Worm (Caenorhabditis elegans) whole organism, young adult: Measurements from ENCODE around the gene C13A10.1.

Experiments
- B0019.2 ChIP-seq: fragments of 200-800 bp; sonication (Bioruptor generic); conservative IDR thresholded peaks from 2 replicates; pipeline ENCODE4 v1.3.6; 2022; ENCODE audit warnings: missing genetic modification reagents, missing genetic modification characterization, missing compliant biosample characterization
- B0336.3 ChIP-seq: fragments of 200-800 bp; sonication (Bioruptor generic); IDR thresholded peaks from 2 replicates; pipeline ENCODE4 v1.3.6; 2022; ENCODE audit warnings: missing genetic modification characterization, missing compliant biosample characterization
- C06A6.2 ChIP-seq: fragments of 200-800 bp; sonication (Bioruptor generic); conservative IDR thresholded peaks from 2 replicates; pipeline ENCODE4 v1.3.6; 2022; ENCODE audit warnings: missing genetic modification characterization, missing compliant biosample characterization
- D2030.7 ChIP-seq: fragments of 200-800 bp; sonication (Bioruptor generic); IDR thresholded peaks from 2 replicates; pipeline ENCODE4 v1.3.6; 2022; ENCODE audit warnings: missing genetic modification reagents, missing genetic modification characterization, missing compliant biosample characterization
- F22D6.2 ChIP-seq: sonication (generic microtip); optimal IDR thresholded peaks from 2 replicates; lab custom pipeline; 2016; ENCODE audit warnings: mild to moderate bottlenecking, missing genetic modification characterization, missing compliant biosample characterization
- F37B4.10 ChIP-seq: fragments of 200-800 bp; sonication (Bioruptor generic); IDR thresholded peaks from 2 replicates; pipeline ENCODE4 v1.3.6; 2022; ENCODE audit warnings: missing genetic modification characterization, missing compliant biosample characterization
- F57C9.4 ChIP-seq: sonication (generic microtip); optimal IDR thresholded peaks from 2 replicates; lab custom pipeline; 2017; ENCODE audit warnings: mild to moderate bottlenecking, missing genetic modification characterization, missing compliant biosample characterization
- Y79H2A.3 ChIP-seq: fragments of 200-800 bp; sonication (Bioruptor generic); conservative IDR thresholded peaks from 2 replicates; pipeline ENCODE4 v1.3.6; 2022; ENCODE audit warnings: missing genetic modification reagents, missing genetic modification characterization, missing compliant biosample characterization
- ZK185.1 ChIP-seq: sonication (generic microtip); optimal IDR thresholded peaks from 2 replicates; lab custom pipeline; 2016; ENCODE audit warnings: mild to moderate bottlenecking, missing genetic modification characterization, missing compliant biosample characterization; ENCODE audit not compliant: poor library complexity, severe bottlenecking
- akir-1 ChIP-seq: fragments of 200-800 bp; sonication (Bioruptor generic); optimal IDR thresholded peaks from 2 replicates; lab custom pipeline; 2018; ENCODE audit warnings: mild to moderate bottlenecking, missing genetic modification characterization, moderate library complexity, missing compliant biosample characterization
- athp-1 ChIP-seq: sonication (generic microtip); optimal IDR thresholded peaks from 2 replicates; lab custom pipeline; 2017; ENCODE audit warnings: mild to moderate bottlenecking, missing genetic modification characterization, missing compliant biosample characterization
- bed-1 ChIP-seq: fragments of 200-800 bp; sonication (Bioruptor generic); IDR thresholded peaks from 2 replicates; pipeline ENCODE4 v1.3.6; 2022; ENCODE audit warnings: missing genetic modification reagents, missing genetic modification characterization, missing compliant biosample characterization
- bed-2 ChIP-seq: fragments of 200-800 bp; sonication (Bioruptor generic); IDR thresholded peaks from 2 replicates; pipeline ENCODE4 v1.3.6; 2022; ENCODE audit warnings: missing genetic modification reagents, missing genetic modification characterization, missing compliant biosample characterization
- ceh-27 ChIP-seq: fragments of 200-800 bp; sonication (Bioruptor generic); optimal IDR thresholded peaks from 2 replicates; lab custom pipeline; 2018; ENCODE audit warnings: mild to moderate bottlenecking, missing genetic modification characterization, moderate library complexity, missing compliant biosample characterization
- ceh-40 ChIP-seq: fragments of 200-800 bp; sonication (Bioruptor generic); IDR thresholded peaks from 2 replicates; pipeline ENCODE4 v1.3.6; 2022; ENCODE audit warnings: missing genetic modification characterization, missing compliant biosample characterization
- ceh-58 ChIP-seq: fragments of 200-800 bp; sonication (Bioruptor generic); IDR thresholded peaks from 2 replicates; pipeline ENCODE4 v1.3.6; 2022; ENCODE audit warnings: missing genetic modification characterization, missing compliant biosample characterization
- ceh-79 ChIP-seq: sonication (generic microtip); optimal IDR thresholded peaks from 2 replicates; lab custom pipeline; 2017; ENCODE audit warnings: mild to moderate bottlenecking, missing genetic modification characterization, missing compliant biosample characterization
- dox-1 ChIP-seq: fragments of 200-800 bp; sonication (Bioruptor generic); IDR thresholded peaks from 2 replicates; pipeline ENCODE4 v1.3.6; 2022; ENCODE audit warnings: missing genetic modification reagents, missing genetic modification characterization, missing compliant biosample characterization
- hlh-12 ChIP-seq: sonication (generic microtip); optimal IDR thresholded peaks from 2 replicates; lab custom pipeline; 2016; ENCODE audit warnings: missing genetic modification characterization, missing compliant biosample characterization
- hmg-1.2 ChIP-seq: fragments of 200-800 bp; sonication (Bioruptor generic); IDR thresholded peaks from 2 replicates; pipeline ENCODE4 v1.3.6; 2022; ENCODE audit warnings: missing genetic modification reagents, missing genetic modification characterization, missing compliant biosample characterization
- hrde-1 ChIP-seq: sonication (generic microtip); optimal IDR thresholded peaks from 2 replicates; lab custom pipeline; 2016; ENCODE audit warnings: missing genetic modification characterization, mild to moderate bottlenecking, missing compliant biosample characterization, moderate library complexity, missing genotype, missing genetic modification reagents, borderline replicate concordance
- let-526 ChIP-seq: fragments of 200-800 bp; sonication (Bioruptor generic); IDR thresholded peaks from 2 replicates; pipeline ENCODE4 v1.3.6; 2022; ENCODE audit warnings: missing genetic modification reagents, missing genetic modification characterization, missing compliant biosample characterization
- let-607 ChIP-seq, 2 experiments: fragments of 200-800 bp in 1 of 2; sonication (Bioruptor generic) in 1 of 2; sonication (generic microtip) in 1 of 2; optimal IDR thresholded peaks; 2 replicates each; lab custom pipeline; 2016 to 2018; ENCODE audit warnings: mild to moderate bottlenecking in 2 of 2, missing compliant biosample characterization in 2 of 2, missing genetic modification characterization in 2 of 2, moderate library complexity in 2 of 2, missing genotype in 1 of 2
- mcd-1 ChIP-seq: fragments of 200-800 bp; sonication (Bioruptor generic); IDR thresholded peaks from 2 replicates; pipeline ENCODE4 v1.3.6; 2022; ENCODE audit warnings: missing genetic modification reagents, missing genetic modification characterization, missing compliant biosample characterization
- mel-28 ChIP-seq: sonication (generic microtip); optimal IDR thresholded peaks from 2 replicates; lab custom pipeline; 2016; ENCODE audit warnings: borderline replicate concordance, mild to moderate bottlenecking, missing genetic modification characterization, missing compliant biosample characterization
- mxl-1 ChIP-seq: sonication (generic microtip); optimal IDR thresholded peaks from 2 replicates; lab custom pipeline; 2016; ENCODE audit warnings: missing genetic modification characterization, missing compliant biosample characterization
- nfya-2 ChIP-seq: fragments of 200-800 bp; sonication (Bioruptor generic); IDR thresholded peaks from 2 replicates; pipeline ENCODE4 v1.3.6; 2022; ENCODE audit warnings: missing genetic modification reagents, missing genetic modification characterization, missing compliant biosample characterization
- nhr-90 ChIP-seq: sonication (generic microtip); optimal IDR thresholded peaks from 2 replicates; lab custom pipeline; 2016; ENCODE audit warnings: missing genotype, mild to moderate bottlenecking, missing genetic modification characterization, missing compliant biosample characterization
- pha-4 ChIP-seq: fragments of 150-350 bp; sonication (generic microtip); optimal IDR thresholded peaks from 2 replicates; lab custom pipeline; 2014; ENCODE audit warnings: missing biosample characterization, missing genetic modification reagents, missing genetic modification characterization
- repo-1 ChIP-seq: sonication (generic microtip); optimal IDR thresholded peaks from 2 replicates; lab custom pipeline; 2017; ENCODE audit warnings: mild to moderate bottlenecking, missing genetic modification characterization, missing compliant biosample characterization
- sdz-38 ChIP-seq: sonication (generic microtip); optimal IDR thresholded peaks from 2 replicates; lab custom pipeline; 2016; ENCODE audit warnings: missing genotype, missing genetic modification characterization, missing compliant biosample characterization
- snpc-1.1 ChIP-seq: sonication (generic microtip); optimal IDR thresholded peaks from 2 replicates; lab custom pipeline; 2017; ENCODE audit warnings: missing genetic modification characterization, mild to moderate bottlenecking, missing compliant biosample characterization, antibody characterized with exemption, moderate library complexity, missing genotype, missing genetic modification reagents; ENCODE audit not compliant: insufficient read depth
- snpc-3.4 ChIP-seq: sonication (generic microtip); optimal IDR thresholded peaks from 2 replicates; lab custom pipeline; 2017; ENCODE audit warnings: missing genetic modification characterization, mild to moderate bottlenecking, missing compliant biosample characterization, antibody characterized with exemption, moderate library complexity, missing genotype, missing genetic modification reagents
- tbp1 ChIP-seq: fragments of 200-800 bp; sonication (Bioruptor generic); optimal IDR thresholded peaks from 2 replicates; lab custom pipeline; 2018; ENCODE audit warnings: mild to moderate bottlenecking, missing genetic modification characterization, missing compliant biosample characterization
- tlf-1 ChIP-seq: fragments of 200-800 bp; sonication (Bioruptor generic); optimal IDR thresholded peaks from 2 replicates; lab custom pipeline; 2018; ENCODE audit warnings: mild to moderate bottlenecking, missing genetic modification characterization, missing compliant biosample characterization
- ztf-26 ChIP-seq: sonication (generic microtip); optimal IDR thresholded peaks from 2 replicates; lab custom pipeline; 2017; ENCODE audit warnings: missing genetic modification characterization, missing compliant biosample characterization
- ztf-3 ChIP-seq: fragments of 200-800 bp; sonication (Bioruptor generic); optimal IDR thresholded peaks from 2 replicates; lab custom pipeline; 2018; ENCODE audit warnings: mild to moderate bottlenecking, missing genetic modification characterization, missing compliant biosample characterization

Gene C13A10.1

DNA sequence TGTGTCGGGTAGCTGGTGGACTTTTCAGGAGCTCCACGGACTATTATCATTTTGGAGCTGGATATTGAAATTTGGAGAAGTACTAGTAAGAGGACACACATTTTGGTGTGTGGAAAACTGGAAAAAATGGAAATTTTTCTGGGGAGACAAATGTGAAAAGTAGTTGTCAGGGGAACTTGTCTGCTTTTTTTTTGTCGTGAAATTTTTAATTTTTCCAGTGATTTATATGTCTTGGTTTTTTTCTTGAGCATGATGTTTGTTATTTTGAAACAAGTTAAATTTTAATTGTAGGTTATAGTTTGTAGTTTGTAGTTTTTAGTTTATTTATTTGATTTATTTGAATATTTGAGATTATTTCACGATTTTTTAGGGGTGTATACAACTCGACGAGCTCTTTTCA lies 29.8 kb upstream of the C13A10.1 start, which contains the start of gene F54D12.7:
TSS of gene F54D12.7 (minus strand) at position 101 of the 400 bp plus-strand sequence.
- TF ChIP-seq ztf-26 (tag; lab: Kevin White, UChicago) = no peak
- no peak for TF ChIP-seq Y79H2A.3 (GFP tag; lab: Robert Waterston, UW)
- no peak for TF ChIP-seq ztf-3 (GFP tag; lab: Kevin White, UChicago)
- no peak for TF ChIP-seq nfya-2
- no peak for TF ChIP-seq ceh-40 (GFP tag; lab: Robert Waterston, UW)
- no peak for TF ChIP-seq bed-2 (GFP tag; lab: Robert Waterston, UW)
- no peak for TF ChIP-seq snpc-1.1 (tag; lab: Kevin White, UChicago)
- no peak for TF ChIP-seq athp-1 (tag; lab: Kevin White, UChicago)
- no peak for TF ChIP-seq pha-4 (tag; lab: Kevin White, UChicago)
- TF ChIP-seq B0336.3 (GFP tag; lab: Robert Waterston, UW) = no peak
- no peak for TF ChIP-seq F37B4.10 (GFP tag; lab: Robert Waterston, UW)
- no peak for TF ChIP-seq C06A6.2 (GFP tag; lab: Robert Waterston, UW)
- no peak for TF ChIP-seq ceh-79 (tag; lab: Kevin White, UChicago)
- TF ChIP-seq F22D6.2 (tag; lab: Kevin White, UChicago) = no peak
- TF ChIP-seq let-607 (tag; optimal IDR thresholded peaks at IDR 0.05; lab: Kevin White, UChicago) = no peak

DNA sequence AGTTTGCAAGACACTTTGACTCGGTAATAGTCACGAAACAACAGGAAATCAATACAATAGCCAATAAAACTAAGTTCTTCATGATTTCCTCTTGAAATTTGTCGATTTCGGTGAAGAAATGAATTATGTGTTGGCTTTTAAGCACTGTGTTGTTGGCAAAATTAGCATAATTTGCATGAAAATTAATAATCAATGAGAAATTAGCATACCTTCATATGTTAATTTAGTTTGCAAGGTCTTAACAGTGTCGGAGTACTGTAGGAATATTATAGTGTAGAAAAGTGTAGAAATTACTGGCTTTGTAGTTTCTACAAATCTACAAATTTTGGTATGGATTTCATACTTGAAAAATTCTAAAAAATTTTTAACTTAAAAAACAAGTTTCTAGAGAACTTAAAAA lies 26.2 kb upstream of the C13A10.1 start, which contains the start of gene F54D12.9:
TSS of gene F54D12.9 (minus strand) at position 101 of the 400 bp plus-strand sequence.
- TF ChIP-seq snpc-3.4 (tag; lab: Kevin White, UChicago) (no peak), F22D6.2 (tag; lab: Kevin White, UChicago) (no peak), hrde-1 (no peak), mel-28 (tag; lab: Kevin White, UChicago) (no peak)

DNA sequence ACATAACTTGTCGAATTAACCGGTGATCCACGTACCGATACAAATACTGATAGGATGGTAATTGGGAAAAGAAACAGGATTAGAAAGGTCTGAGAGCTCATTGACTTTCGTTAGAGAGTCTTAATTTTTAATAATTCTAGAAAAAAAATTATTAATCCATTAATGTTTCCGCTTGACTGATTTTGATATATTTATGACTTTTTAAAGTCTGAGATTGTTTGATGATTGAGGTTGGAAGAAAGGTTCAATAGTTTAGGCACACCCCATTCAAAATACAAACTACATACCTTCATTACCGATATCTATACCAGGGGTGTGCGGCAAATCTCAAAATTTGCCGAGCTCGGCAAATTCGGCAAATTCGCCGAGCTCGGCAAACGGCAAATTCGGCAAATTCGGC lies 22.8 kb upstream of the C13A10.1 start, which contains the start of gene F54D12.10:
TSS of gene F54D12.10 (minus strand) at position 101 of the 400 bp plus-strand sequence.
- TF ChIP-seq mcd-1 (GFP tag; lab: Robert Waterston, UW) = no peak
- TF ChIP-seq ceh-58 = no peak
- no peak for TF ChIP-seq hlh-12 (tag; lab: Kevin White, UChicago)
- TF ChIP-seq bed-1 (GFP tag; lab: Robert Waterston, UW) = no peak
- no peak for TF ChIP-seq dox-1 (GFP tag; lab: Robert Waterston, UW)
- TF ChIP-seq let-526 (GFP tag; lab: Robert Waterston, UW) = no peak
- TF ChIP-seq tbp1 (GFP tag; lab: Kevin White, UChicago) = no peak
- TF ChIP-seq repo-1 (tag; lab: Kevin White, UChicago) = no peak
- TF ChIP-seq nhr-90 (tag; lab: Kevin White, UChicago) = no peak
- TF ChIP-seq tlf-1 (GFP tag; lab: Kevin White, UChicago) = no peak
- TF ChIP-seq hmg-1.2 (GFP tag; lab: Robert Waterston, UW) = no peak
- no peak for TF ChIP-seq B0019.2 (GFP tag; lab: Robert Waterston, UW)
- no peak for TF ChIP-seq F57C9.4 (tag; lab: Kevin White, UChicago)
- no peak for TF ChIP-seq ceh-27 (GFP tag; lab: Kevin White, UChicago)
- no peak for TF ChIP-seq D2030.7 (GFP tag; lab: Robert Waterston, UW)
- no peak for TF ChIP-seq ZK185.1
- no peak for TF ChIP-seq sdz-38 (tag; lab: Kevin White, UChicago)
- TF ChIP-seq akir-1 (GFP tag; lab: Kevin White, UChicago) = no peak
- TF ChIP-seq pha-4 (tag; lab: Kevin White, UChicago) = no peak
- no peak for TF ChIP-seq mxl-1
- TF ChIP-seq, all 124 proteins: peak for 0
